Worm (Caenorhabditis elegans) whole organism, midembryonic: ENCODE measurements around the gene Y54F10AR.2.
A peak's percentile ranks its signal among the peaks of the same experiment; 100 is the strongest.
"Not testable (repeated sequence)": the region's sequence is repeated elsewhere in the genome, so short reads cannot be mapped to it uniquely, and the experiment has no call there.

ENCODE experiments used
- T22C8.4 ChIP-seq: fragments of 200-800 bp; sonication (Bioruptor generic); IDR thresholded peaks from 2 replicates; pipeline ENCODE4 v1.3.6; 2022; ENCODE audit warnings: missing genetic modification characterization, missing compliant biosample characterization
- cog-1 ChIP-seq: sonication (generic microtip); optimal IDR thresholded peaks from 2 replicates; lab custom pipeline; 2016; ENCODE audit warnings: missing genetic modification characterization, missing compliant biosample characterization
- flt-1 ChIP-seq: fragments of 200-800 bp; sonication (Bioruptor generic); IDR thresholded peaks from 2 replicates; pipeline ENCODE4 v1.3.6; 2022; ENCODE audit warnings: missing genetic modification characterization, missing compliant biosample characterization
- klf-2 ChIP-seq: fragments of 200-800 bp; sonication (Bioruptor generic); conservative IDR thresholded peaks from 2 replicates; pipeline ENCODE4 v1.3.6; 2022; ENCODE audit warnings: missing genetic modification reagents, missing genetic modification characterization, missing compliant biosample characterization
- med-1 ChIP-seq: sonication (generic microtip); optimal IDR thresholded peaks from 2 replicates; lab custom pipeline; 2017; ENCODE audit warnings: missing genetic modification characterization, mild to moderate bottlenecking, missing compliant biosample characterization, antibody characterized with exemption, missing genetic modification reagents; ENCODE audit not compliant: insufficient read depth
- ref-1 ChIP-seq: fragments of 200-800 bp; sonication (Bioruptor generic); conservative IDR thresholded peaks from 2 replicates; pipeline ENCODE4 v1.3.6; 2022; ENCODE audit warnings: missing genetic modification reagents, missing genetic modification characterization, missing compliant biosample characterization
- tab-1 ChIP-seq: fragments of 200-800 bp; sonication (Bioruptor generic); IDR thresholded peaks from 2 replicates; pipeline ENCODE4 v1.3.6; 2022; ENCODE audit warnings: missing genetic modification characterization, missing compliant biosample characterization
- ztf-23 ChIP-seq: fragments of 200-800 bp; sonication (Bioruptor generic); IDR thresholded peaks from 2 replicates; pipeline ENCODE4 v1.3.6; 2022; ENCODE audit warnings: missing genetic modification reagents, missing genetic modification characterization, missing compliant biosample characterization
- ztf-29 ChIP-seq: fragments of 200-800 bp; sonication (Bioruptor generic); IDR thresholded peaks from 2 replicates; pipeline ENCODE4 v1.3.6; 2022; ENCODE audit warnings: missing genetic modification reagents, missing genetic modification characterization, missing compliant biosample characterization

The Y54F10AR.2 gene

DNA sequence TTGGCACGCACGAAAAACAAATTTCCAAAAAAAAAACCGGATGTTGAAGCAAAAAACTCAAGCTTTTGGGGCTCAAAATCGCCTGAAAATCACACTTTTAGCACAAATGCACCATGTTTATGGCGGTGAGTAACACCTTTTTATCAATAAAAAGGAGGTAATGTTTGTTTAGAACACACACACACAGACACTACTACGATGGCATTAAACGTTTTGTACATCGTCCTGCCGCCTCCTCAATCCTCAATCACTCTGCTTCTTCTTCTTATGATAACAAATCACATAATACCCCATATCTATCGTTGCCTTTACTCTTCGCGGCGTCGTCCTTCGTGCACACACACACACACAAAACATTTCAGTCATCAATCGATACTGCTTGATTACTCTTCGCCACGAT lies 14.8 kb upstream of the Y54F10AR.2 start, which contains the start of gene gpa-17:
gpa-17 (plus strand) TSS at position 363 of the 400 bp plus-strand sequence.
- TF ChIP-seq ztf-23 (GFP tag; lab: Robert Waterston, UW) = no peak
- no peak for TF ChIP-seq cog-1 (tag; lab: Kevin White, UChicago)
- TF ChIP-seq ref-1 (GFP tag; lab: Robert Waterston, UW) = no peak

ce11 chrIII:2583302-2583701 lies 12.0 kb upstream of the Y54F10AR.2 start:
- 0 out of 2 replicates have a peak, but pooled peaks have one; percentile 34 for TF ChIP-seq ztf-29

ce11 chrIII:2578993-2579392 lies 7.6 kb upstream of the Y54F10AR.2 start, which contains the start of gene Y71H2B.8:
Gene Y71H2B.8, plus strand, starts transcription at chrIII:2579293.
- TF ChIP-seq med-1 (GFP tag; lab: Kevin White, UChicago) (no peak), ref-1 (GFP tag; lab: Robert Waterston, UW) (no peak), flt-1 (no peak), ztf-23 (GFP tag; lab: Robert Waterston, UW) (no peak), ztf-29 (no peak), klf-2 (GFP tag; lab: Robert Waterston, UW) (no peak), T22C8.4 (GFP tag; lab: Robert Waterston, UW) (no peak), cog-1 (tag; lab: Kevin White, UChicago) (no peak)

ce11 chrIII:2578563-2578962 lies 7.2 kb upstream of the Y54F10AR.2 start:
- peak; percentile 40 for TF ChIP-seq cog-1 (tag; lab: Kevin White, UChicago)
- TF ChIP-seq flt-1 = no peak
- no peak for TF ChIP-seq ztf-29

DNA sequence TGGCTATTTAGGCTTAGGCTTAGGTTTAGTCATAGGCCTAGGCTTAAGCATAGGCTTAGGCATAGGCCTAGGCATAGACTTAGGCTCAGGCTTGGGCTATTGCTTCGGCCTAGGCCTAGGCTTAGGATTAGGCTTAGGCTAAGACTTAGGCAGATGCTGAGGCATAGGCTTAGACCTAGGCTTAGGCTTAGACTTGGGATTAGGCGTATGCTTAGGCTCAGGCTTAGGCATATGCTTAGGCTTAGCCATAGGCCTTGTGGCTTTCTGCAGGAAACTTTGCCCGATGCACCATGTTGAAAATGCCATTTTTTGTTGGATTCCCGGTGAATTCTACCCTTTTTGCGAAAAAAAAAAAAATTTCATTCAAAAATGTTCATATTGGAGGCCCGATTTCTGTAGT lies 6.6 kb upstream of the Y54F10AR.2 start:
- no peak for TF ChIP-seq cog-1 (tag; lab: Kevin White, UChicago)
- TF ChIP-seq flt-1 = no peak
- TF ChIP-seq tab-1 (GFP tag; lab: Robert Waterston, UW) = no peak
- TF ChIP-seq klf-2 (GFP tag; lab: Robert Waterston, UW) = no peak
- no peak for TF ChIP-seq T22C8.4 (GFP tag; lab: Robert Waterston, UW)
- no peak for TF ChIP-seq ztf-23 (GFP tag; lab: Robert Waterston, UW)
- TF ChIP-seq ztf-29 = no peak
- no peak for TF ChIP-seq ref-1 (GFP tag; lab: Robert Waterston, UW)
- TF ChIP-seq med-1 (GFP tag; lab: Kevin White, UChicago) = no peak

DNA sequence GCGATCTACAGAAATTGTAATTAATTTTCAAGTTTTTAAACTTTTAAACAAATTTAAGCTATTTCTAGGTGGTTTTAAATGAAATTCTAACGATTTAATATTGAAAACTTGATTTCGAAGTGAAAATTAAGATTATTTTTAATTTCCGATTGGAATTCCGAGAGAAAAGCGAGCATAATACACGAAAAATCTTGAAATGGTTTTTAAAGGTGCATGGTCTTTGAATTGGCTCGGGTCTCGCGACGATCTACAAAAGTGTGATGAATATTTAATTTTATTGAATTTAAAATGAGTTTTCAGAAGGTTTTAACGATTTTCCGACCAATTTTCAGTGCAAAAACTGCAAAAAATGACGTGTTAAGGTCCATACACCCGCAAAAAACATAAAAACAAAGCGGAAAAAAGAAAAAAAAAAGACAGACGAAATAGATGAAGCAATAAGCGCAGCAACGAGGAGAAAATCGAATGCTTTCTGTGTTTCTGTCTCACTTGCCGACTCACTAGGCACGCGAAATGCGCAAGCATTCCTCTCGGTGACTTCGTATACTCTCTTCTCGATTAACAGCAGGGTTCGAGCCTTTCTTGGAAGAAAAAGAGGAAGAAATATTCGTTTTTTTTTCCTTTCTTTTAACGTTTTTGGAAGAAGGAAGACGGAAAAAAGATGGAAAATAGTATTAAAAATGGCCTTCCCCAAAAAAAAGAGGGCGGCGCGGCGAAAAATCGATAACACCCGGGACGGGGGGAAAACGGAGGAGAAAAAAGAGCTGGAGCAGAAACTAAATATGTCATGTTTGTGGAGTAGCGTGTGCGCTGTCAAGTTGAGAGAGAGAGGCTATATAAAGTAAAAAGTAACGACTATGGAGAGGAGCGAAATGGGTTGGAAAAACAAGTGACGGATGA lies 5.3 kb upstream of the Y54F10AR.2 start:
- TF ChIP-seq ztf-23 (GFP tag; lab: Robert Waterston, UW) (0 out of 2 replicates have a peak, but pooled peaks have one; percentile 58), tab-1 (GFP tag; lab: Robert Waterston, UW) (peak; percentile 63; the same call in 1 of the 2 replicates), klf-2 (GFP tag; lab: Robert Waterston, UW) (no peak), ref-1 (GFP tag; lab: Robert Waterston, UW) (no peak), ztf-29 (no peak), flt-1 (peak; percentile 52; the same call in 1 of the 2 replicates), T22C8.4 (GFP tag; lab: Robert Waterston, UW) (peak; percentile 78), cog-1 (tag; lab: Kevin White, UChicago) (peak; percentile 34), med-1 (GFP tag; lab: Kevin White, UChicago) (no peak)

ce11 chrIII:2575635-2576164 lies 4.4 kb upstream of the Y54F10AR.2 start, which contains the start of gene Y54F10AR.1:
Gene Y54F10AR.1, minus strand, starts transcription at chrIII:2575685.
- TF ChIP-seq tab-1 (GFP tag; lab: Robert Waterston, UW) = no peak
- no peak for TF ChIP-seq ztf-23 (GFP tag; lab: Robert Waterston, UW)
- no peak for TF ChIP-seq cog-1 (tag; lab: Kevin White, UChicago)
- no peak for TF ChIP-seq T22C8.4 (GFP tag; lab: Robert Waterston, UW)
- TF ChIP-seq flt-1 = no peak

ce11 chrIII:2572421-2572820 lies 1.1 kb upstream of the Y54F10AR.2 start:
- TF ChIP-seq cog-1 (tag; lab: Kevin White, UChicago) (no peak), flt-1 (no peak), tab-1 (GFP tag; lab: Robert Waterston, UW) (no peak), T22C8.4 (GFP tag; lab: Robert Waterston, UW) (no peak), med-1 (GFP tag; lab: Kevin White, UChicago) (no peak), ztf-29 (no peak), klf-2 (GFP tag; lab: Robert Waterston, UW) (no peak), ztf-23 (GFP tag; lab: Robert Waterston, UW) (no peak), ref-1 (GFP tag; lab: Robert Waterston, UW) (no peak)

DNA sequence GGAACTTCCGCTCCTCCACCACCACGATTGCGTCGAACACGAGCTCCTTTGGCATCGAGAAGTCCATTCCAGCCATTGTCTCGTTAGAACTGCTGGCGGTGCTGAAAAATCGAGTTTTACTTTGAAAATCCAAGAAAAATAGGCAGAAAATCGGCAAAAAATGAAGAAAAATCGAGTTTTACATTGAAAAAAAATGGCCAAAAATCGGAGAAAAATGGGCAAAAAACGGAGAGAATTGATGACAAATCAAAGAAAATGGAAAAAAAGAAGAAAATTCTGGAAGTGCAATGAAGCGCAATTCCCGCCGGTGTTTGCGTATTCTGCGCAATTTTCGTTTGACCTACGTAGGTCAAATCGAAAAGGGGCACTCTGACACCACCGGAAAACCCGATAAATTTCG lies 7.5 kb downstream of the Y54F10AR.2 start, which contains the start of gene Y54F10AM.11:
Y54F10AM.11 (minus strand) TSS at position 101 of the 400 bp plus-strand sequence.
- not testable (repeated sequence) for TF ChIP-seq T22C8.4, tab-1, ztf-23 (GFP tag; lab: Robert Waterston, UW)
